Worm (Caenorhabditis elegans) whole organism, late embryonic: ENCODE measurements around the gene ZK1058.9.

Experiments
- ceh-48 ChIP-seq: sonication (generic microtip); optimal IDR thresholded peaks from 2 replicates; lab custom pipeline; 2016; ENCODE audit warnings: missing genetic modification characterization, inconsistent platforms, missing compliant biosample characterization
- pax-1 ChIP-seq: fragments of 150-350 bp; optimal IDR thresholded peaks from 2 replicates; lab custom pipeline; 2014; ENCODE audit warnings: missing biosample characterization, missing genetic modification characterization
- pha-4 ChIP-seq: fragments of 150-350 bp; optimal IDR thresholded peaks from 2 replicates; lab custom pipeline; 2018; ENCODE audit warnings: missing biosample characterization, missing genetic modification reagents, missing genetic modification characterization
- pqm-1 ChIP-seq: sonication (generic microtip); optimal IDR thresholded peaks from 2 replicates; lab custom pipeline; 2016; ENCODE audit warnings: missing genetic modification characterization, missing compliant biosample characterization
- syd-9 ChIP-seq: sonication (generic microtip); optimal IDR thresholded peaks from 2 replicates; lab custom pipeline; 2016; ENCODE audit warnings: mild to moderate bottlenecking, missing genetic modification characterization, moderate library complexity, missing compliant biosample characterization

ce11 chrIII:3935808-3936207 is 9.8 kb upstream of the ZK1058.9 start, which contains the start of gene npl-10:
- TF ChIP-seq ceh-48 (no peak), pha-4 (no peak), syd-9 (tag; lab: Kevin White, UChicago) (no peak), pax-1 (tag; lab: Kevin White, UChicago) (no peak), pqm-1 (tag; lab: Kevin White, UChicago) (no peak)
